Worm (Caenorhabditis elegans): ENCODE measurements around the gene dyf-7.
A peak's percentile ranks its signal among the peaks of the same experiment; 100 is the strongest.

dyf-7 gene

DNA sequence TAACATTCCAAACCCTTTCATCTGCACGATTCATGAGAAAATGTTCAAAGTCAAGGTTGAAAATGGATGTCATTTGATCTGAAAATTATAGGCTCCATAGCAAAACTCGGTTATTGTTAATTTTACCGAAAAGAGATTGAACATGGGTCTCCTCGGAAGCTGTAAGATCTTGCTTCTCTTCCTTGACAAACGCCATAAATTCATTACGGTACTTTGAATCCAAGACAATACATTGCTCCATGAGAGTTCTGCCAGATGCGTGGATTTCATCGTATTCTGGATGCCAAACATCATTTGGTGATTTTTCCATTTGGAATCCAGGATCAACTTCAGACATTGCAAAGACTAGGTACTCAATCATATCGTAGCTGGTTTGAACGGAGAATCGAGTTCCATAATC lies 32.5 kb upstream of the dyf-7 start:
- TF ChIP-seq ceh-2 (tag; optimal IDR thresholded peaks at IDR 0.05) (no peak), pros-1 (tag; optimal IDR thresholded peaks at IDR 0.05) (no peak), ceh-34 (tag; optimal IDR thresholded peaks at IDR 0.05) (no peak), fkh-6 (tag; optimal IDR thresholded peaks at IDR 0.05) (no peak), odd-2 (tag; optimal IDR thresholded peaks at IDR 0.05) (no peak), hlh-30 (tag; optimal IDR thresholded peaks at IDR 0.05; ENCODE audit: insufficient read depth) (no peak)

DNA sequence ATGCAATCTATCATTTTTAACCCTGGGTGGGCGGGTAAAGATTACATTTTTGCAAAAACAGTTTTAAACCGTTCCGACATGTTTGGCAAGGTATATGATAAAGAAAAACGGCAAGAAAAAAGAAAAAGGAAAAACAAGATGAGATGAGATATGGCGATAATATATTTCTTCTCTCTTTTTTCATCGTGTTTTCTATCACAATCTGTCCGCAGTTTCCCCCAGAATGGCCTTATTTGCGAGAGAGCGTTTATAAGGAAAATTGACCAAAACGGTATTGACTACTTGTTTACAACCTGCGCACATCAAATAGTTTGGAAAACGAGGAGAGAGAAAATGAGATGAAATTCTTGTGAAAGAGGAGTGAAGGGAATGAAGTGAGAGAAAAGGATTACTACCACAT lies 31.1 kb upstream of the dyf-7 start:
- TF ChIP-seq ceh-31 (tag; optimal IDR thresholded peaks at IDR 0.05) (no peak), npax-4 (tag; optimal IDR thresholded peaks at IDR 0.05) (no peak), tbx-7 (tag; optimal IDR thresholded peaks at IDR 0.05) (no peak)

DNA sequence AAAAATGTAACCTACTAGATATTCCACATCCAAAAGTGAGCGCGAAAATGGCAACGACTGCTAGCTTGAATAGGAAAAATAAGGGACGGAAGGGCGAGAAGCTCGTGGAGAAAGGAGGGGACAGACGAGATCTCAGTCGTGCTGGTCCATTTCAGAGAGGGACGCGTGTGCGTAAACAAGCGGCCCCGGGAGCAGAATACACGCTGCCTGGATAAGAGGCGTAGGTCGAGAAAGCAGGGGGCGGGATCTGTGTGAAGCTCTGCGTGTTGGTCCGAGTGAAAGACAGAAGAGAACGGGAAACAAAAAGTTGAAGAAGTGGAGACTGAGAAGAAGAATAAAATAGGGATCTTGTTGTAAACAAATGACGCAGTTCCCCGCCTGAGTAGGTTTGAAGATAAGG lies 29.9 kb upstream of the dyf-7 start, which contains the start of gene T14B1.1:
TSS of gene T14B1.1 (minus strand) at position 170 of the 400 bp plus-strand sequence.
- TF ChIP-seq unc-3 (GFP tag; conservative IDR thresholded peaks at IDR 0.05) (no peak), unc-3 (tag; optimal IDR thresholded peaks at IDR 0.05) (no peak), ref-2 (tag; optimal IDR thresholded peaks at IDR 0.05) (peak; percentile 20), syd-9 (tag; optimal IDR thresholded peaks at IDR 0.05) (peak; percentile 46), ama-1 (optimal IDR thresholded peaks at IDR 0.05) (no peak), ceh-30 (tag; optimal IDR thresholded peaks at IDR 0.05) (no peak), fax-1 (tag; optimal IDR thresholded peaks at IDR 0.05) (no peak), F13H6.1 (tag; optimal IDR thresholded peaks at IDR 0.05) (no peak), unc-42 (tag; optimal IDR thresholded peaks at IDR 0.05) (peak; percentile 17), pax-1 (tag; optimal IDR thresholded peaks at IDR 0.05) (no peak), ceh-34 (tag; optimal IDR thresholded peaks at IDR 0.05) (peak; percentile 4), pros-1 (tag; optimal IDR thresholded peaks at IDR 0.05) (no peak), sdc-2 (tag; optimal IDR thresholded peaks at IDR 0.05) (no peak), ceh-31 (tag; optimal IDR thresholded peaks at IDR 0.05) (peak; percentile 55), sox-2 (GFP tag; IDR thresholded peaks at IDR 0.05) (no peak), tbx-2 (tag; optimal IDR thresholded peaks at IDR 0.05) (peak; percentile 13), rnt-1 (tag; optimal IDR thresholded peaks at IDR 0.05) (peak; percentile 16), hlh-6 (tag; optimal IDR thresholded peaks at IDR 0.05) (peak; percentile 23), lim-6 (tag; optimal IDR thresholded peaks at IDR 0.05) (no peak), K02D7.2 (tag; optimal IDR thresholded peaks at IDR 0.05) (no peak), hlh-13 (GFP tag; optimal IDR thresholded peaks at IDR 0.05) (no peak), C08G9.2 (tag; optimal IDR thresholded peaks at IDR 0.05) (no peak), pha-4 (tag; optimal IDR thresholded peaks at IDR 0.05) (no peak)

DNA sequence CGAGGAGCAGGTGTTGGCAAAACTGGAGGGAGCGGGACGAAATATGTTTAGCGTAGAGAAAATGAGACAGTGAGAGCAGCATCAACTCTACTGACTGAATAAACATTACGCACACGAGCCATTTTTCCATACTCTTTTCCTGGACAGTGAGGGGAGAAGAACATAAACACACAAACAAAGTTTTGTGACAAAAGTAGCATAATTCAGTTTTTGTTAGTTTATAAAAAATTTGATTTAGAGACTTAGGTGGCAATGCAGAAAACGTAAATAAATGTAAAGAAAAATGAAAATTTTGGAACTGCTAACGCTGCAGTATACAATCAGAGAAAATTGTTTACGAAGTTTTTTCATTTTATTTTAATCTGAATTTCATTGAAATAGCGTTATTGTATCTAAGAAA lies 25.2 kb upstream of the dyf-7 start:
- TF ChIP-seq ceh-24 (tag; optimal IDR thresholded peaks at IDR 0.05), result no peak
- TF ChIP-seq ceh-18 (tag; optimal IDR thresholded peaks at IDR 0.05), result no peak
- no peak for TF ChIP-seq ahr-1 (tag; optimal IDR thresholded peaks at IDR 0.05)
- TF ChIP-seq ceh-45 (GFP tag; IDR thresholded peaks at IDR 0.05), result no peak
- no peak for TF ChIP-seq unc-42 (tag; optimal IDR thresholded peaks at IDR 0.05)
- TF ChIP-seq gmeb-2 (tag; optimal IDR thresholded peaks at IDR 0.05), result no peak
- no peak for TF ChIP-seq pat-9 (tag; optimal IDR thresholded peaks at IDR 0.05)
- TF ChIP-seq tbx-7 (tag; optimal IDR thresholded peaks at IDR 0.05), result no peak
- no peak for TF ChIP-seq sox-4 (tag; optimal IDR thresholded peaks at IDR 0.05)
- TF ChIP-seq tbx-2 (tag; optimal IDR thresholded peaks at IDR 0.05), result no peak
- TF ChIP-seq ceh-34 (tag; optimal IDR thresholded peaks at IDR 0.05), result no peak
- no peak for TF ChIP-seq rnt-1 (tag; optimal IDR thresholded peaks at IDR 0.05)
- TF ChIP-seq hlh-15 (tag; optimal IDR thresholded peaks at IDR 0.05), result no peak
- TF ChIP-seq fax-1 (tag; optimal IDR thresholded peaks at IDR 0.05), result no peak
- no peak for TF ChIP-seq ceh-6 (GFP tag; optimal IDR thresholded peaks at IDR 0.05)
